Fruit fly (Drosophila melanogaster) whole organism, embryonic: ENCODE results near the gene ND-13A.
A peak's percentile ranks its signal among the peaks of the same experiment; 100 is the strongest.

Source experiments
- Antp ChIP-seq: fragments of 200-800 bp; sonication (Bioruptor generic); optimal IDR thresholded peaks from 3 replicates; lab custom pipeline; 2016; ENCODE audit warnings: missing biosample characterization, missing genetic modification characterization
- Atf3 ChIP-seq: fragments of 200-800 bp; sonication (Bioruptor generic); optimal IDR thresholded peaks from 3 replicates; lab custom pipeline; 2016; ENCODE audit warnings: missing biosample characterization, missing genetic modification characterization
- C15 ChIP-seq: fragments of 200-800 bp; sonication (Bioruptor generic); IDR thresholded peaks from 3 replicates; pipeline ENCODE4 v1.3.6; 2022; ENCODE audit warnings: missing biosample characterization, missing genetic modification characterization
- CG10209 ChIP-seq: fragments of 200-800 bp; sonication (Bioruptor generic); optimal IDR thresholded peaks from 3 replicates; lab custom pipeline; 2017; ENCODE audit warnings: missing biosample characterization, mild to moderate bottlenecking, missing genetic modification characterization, missing genetic modification reagents
- CG11696 ChIP-seq: fragments of 200-800 bp; sonication (Bioruptor generic); IDR thresholded peaks from 2 replicates; pipeline ENCODE4 v1.3.6; 2022; ENCODE audit warnings: missing biosample characterization, missing genetic modification characterization
- CG13424 ChIP-seq: fragments of 200-800 bp; sonication (Bioruptor generic); optimal IDR thresholded peaks from 2 replicates; lab custom pipeline; 2019; ENCODE audit warnings: missing biosample characterization, mild to moderate bottlenecking, missing genetic modification characterization, moderate library complexity
- CG14710 ChIP-seq: fragments of 200-800 bp; sonication (Bioruptor generic); optimal IDR thresholded peaks from 3 replicates; lab custom pipeline; 2019; ENCODE audit warnings: missing biosample characterization, mild to moderate bottlenecking, missing genetic modification characterization, moderate library complexity
- CG16813 ChIP-seq: fragments of 200-800 bp; sonication (Bioruptor generic); IDR thresholded peaks from 3 replicates; pipeline ENCODE4 v1.3.6; 2022; ENCODE audit warnings: missing biosample characterization, missing genetic modification characterization; ENCODE audit not compliant: partially characterized antibody
- CG17359 ChIP-seq: fragments of 200-800 bp; sonication (Bioruptor generic); optimal IDR thresholded peaks from 3 replicates; lab custom pipeline; 2018; ENCODE audit warnings: missing biosample characterization, mild to moderate bottlenecking, missing genetic modification characterization, moderate library complexity
- CG2678 ChIP-seq: fragments of 200-800 bp; sonication (Bioruptor generic); optimal IDR thresholded peaks from 3 replicates; lab custom pipeline; 2019; ENCODE audit warnings: missing biosample characterization, mild to moderate bottlenecking, missing genetic modification characterization, moderate library complexity
- CG2712 ChIP-seq: fragments of 200-800 bp; optimal IDR thresholded peaks from 3 replicates; lab custom pipeline; 2019; ENCODE audit warnings: missing biosample characterization, mild to moderate bottlenecking, missing genetic modification characterization, moderate library complexity
- CG30020 ChIP-seq: fragments of 200-800 bp; optimal IDR thresholded peaks from 2 replicates; lab custom pipeline; 2019; ENCODE audit warnings: missing biosample characterization, mild to moderate bottlenecking, missing genetic modification characterization, moderate library complexity
- CG30403 ChIP-seq: fragments of 200-800 bp; sonication (Bioruptor generic); optimal IDR thresholded peaks from 3 replicates; lab custom pipeline; 2016; ENCODE audit warnings: missing biosample characterization, missing genetic modification characterization
- CG31441 ChIP-seq: fragments of 200-800 bp; sonication (Bioruptor generic); IDR thresholded peaks from 2 replicates; pipeline ENCODE4 v1.3.6; 2022; ENCODE audit warnings: missing biosample characterization, missing genetic modification characterization
- CG5180 ChIP-seq: fragments of 200-800 bp; sonication (Bioruptor generic); optimal IDR thresholded peaks from 3 replicates; lab custom pipeline; 2017; ENCODE audit warnings: missing biosample characterization, missing genetic modification characterization, mild to moderate bottlenecking, moderate library complexity, missing genetic modification reagents
- CG7556 ChIP-seq: fragments of 200-800 bp; sonication (Bioruptor generic); optimal IDR thresholded peaks from 2 replicates; lab custom pipeline; 2017; ENCODE audit warnings: missing biosample characterization, mild to moderate bottlenecking, missing genetic modification characterization
- Dfd ChIP-seq, 2 experiments: fragments of >200 bp; optimal IDR thresholded peaks; 2 replicates each; lab custom pipeline; 2017; ENCODE audit warnings: missing biosample characterization in 2 of 2, missing genetic modification characterization in 2 of 2
- E2f2 ChIP-seq: fragments of 200-800 bp; sonication (Bioruptor generic); IDR thresholded peaks from 2 replicates; pipeline ENCODE4 v1.3.6; 2022; ENCODE audit warnings: missing biosample characterization, missing genetic modification characterization
- Fer1 ChIP-seq: fragments of 200-800 bp; sonication (Bioruptor generic); optimal IDR thresholded peaks from 2 replicates; lab custom pipeline; 2017; ENCODE audit warnings: missing biosample characterization, mild to moderate bottlenecking, missing genetic modification characterization
- Lpt ChIP-seq: fragments of >200 bp; optimal IDR thresholded peaks from 2 replicates; lab custom pipeline; 2018; ENCODE audit warnings: missing biosample characterization, missing genetic modification characterization
- Nf-YB ChIP-seq: fragments of 200-800 bp; sonication (Bioruptor generic); optimal IDR thresholded peaks from 3 replicates; lab custom pipeline; 2019; ENCODE audit warnings: missing biosample characterization, mild to moderate bottlenecking, missing genetic modification characterization, moderate library complexity
- Pdp1 ChIP-seq, 2 experiments: fragments of 200-800 bp; sonication (Bioruptor generic); optimal IDR thresholded peaks; 3 replicates each; lab custom pipeline; 2016; ENCODE audit warnings: missing biosample characterization in 2 of 2, missing genetic modification characterization in 2 of 2, mild to moderate bottlenecking in 1 of 2, moderate library complexity in 1 of 2
- Scr ChIP-seq: fragments of 200-800 bp; sonication (Bioruptor generic); IDR thresholded peaks from 2 replicates; pipeline ENCODE4 v1.3.6; 2022; ENCODE audit warnings: missing biosample characterization, missing genetic modification characterization; ENCODE audit not compliant: partially characterized antibody
- Vsx1 ChIP-seq: fragments of 200-800 bp; sonication (Bioruptor generic); optimal IDR thresholded peaks from 2 replicates; lab custom pipeline; 2017; ENCODE audit warnings: missing biosample characterization, mild to moderate bottlenecking, missing genetic modification characterization, missing genetic modification reagents
- ac ChIP-seq: fragments of 200-800 bp; sonication (Bioruptor generic); optimal IDR thresholded peaks from 3 replicates; lab custom pipeline; 2017; ENCODE audit warnings: missing biosample characterization, mild to moderate bottlenecking, missing genetic modification characterization
- aop ChIP-seq: fragments of 200-800 bp; sonication (Bioruptor generic); IDR thresholded peaks from 2 replicates; pipeline ENCODE4 v1.3.6; 2022; ENCODE audit warnings: missing biosample characterization, missing genetic modification characterization
- ap ChIP-seq: fragments of 200-800 bp; sonication (Bioruptor generic); IDR thresholded peaks from 2 replicates; pipeline ENCODE4 v1.3.6; 2022; ENCODE audit warnings: missing biosample characterization, missing genetic modification characterization
- bcd ChIP-seq: fragments of 200-800 bp; sonication (Bioruptor generic); optimal IDR thresholded peaks from 2 replicates; lab custom pipeline; 2017; ENCODE audit warnings: missing biosample characterization, mild to moderate bottlenecking, missing genetic modification characterization
- bowl ChIP-seq: fragments of 200-800 bp; sonication (Bioruptor generic); IDR thresholded peaks from 2 replicates; pipeline ENCODE4 v1.3.6; 2022; ENCODE audit warnings: missing biosample characterization, missing genetic modification characterization
- bsh ChIP-seq, 2 experiments: fragments of 200-800 bp; sonication (Bioruptor generic); optimal IDR thresholded peaks; 2 replicates each; lab custom pipeline; 2017 to 2018; ENCODE audit warnings: mild to moderate bottlenecking in 2 of 2, missing biosample characterization in 2 of 2, missing genetic modification characterization in 2 of 2, moderate library complexity in 1 of 2
- chinmo ChIP-seq: fragments of 200-800 bp; sonication (Bioruptor generic); IDR thresholded peaks from 4 replicates; pipeline ENCODE4 v1.3.6; 2022; ENCODE audit warnings: missing biosample characterization, missing genetic modification characterization; ENCODE audit not compliant: partially characterized antibody
- dmrt11E ChIP-seq: fragments of 200-800 bp; sonication (Bioruptor generic); optimal IDR thresholded peaks from 3 replicates; lab custom pipeline; 2018; ENCODE audit warnings: missing biosample characterization, mild to moderate bottlenecking, missing genetic modification characterization, moderate library complexity
- dmrt99B ChIP-seq: fragments of 200-800 bp; sonication (Bioruptor generic); optimal IDR thresholded peaks from 2 replicates; lab custom pipeline; 2018; ENCODE audit warnings: missing biosample characterization, mild to moderate bottlenecking, missing genetic modification characterization, moderate library complexity
- ems ChIP-seq: fragments of 200-800 bp; sonication (Bioruptor generic); optimal IDR thresholded peaks from 3 replicates; lab custom pipeline; 2016; ENCODE audit warnings: missing biosample characterization, missing genetic modification characterization
- en ChIP-seq: fragments of 200-800 bp; sonication (Bioruptor generic); optimal IDR thresholded peaks from 2 replicates; lab custom pipeline; 2016; ENCODE audit warnings: missing biosample characterization, missing genetic modification characterization
- gce ChIP-seq: fragments of 200-800 bp; sonication (Bioruptor generic); IDR thresholded peaks from 3 replicates; pipeline ENCODE4 v1.3.6; 2022; ENCODE audit warnings: missing biosample characterization, missing genetic modification characterization
- gem ChIP-seq: fragments of 200-800 bp; sonication (Bioruptor generic); optimal IDR thresholded peaks from 2 replicates; lab custom pipeline; 2019; ENCODE audit warnings: missing biosample characterization, mild to moderate bottlenecking, missing genetic modification characterization, moderate library complexity
- grau ChIP-seq: fragments of 200-800 bp; optimal IDR thresholded peaks from 3 replicates; lab custom pipeline; 2019; ENCODE audit warnings: missing biosample characterization, mild to moderate bottlenecking, missing genetic modification characterization, moderate library complexity
- ind ChIP-seq: fragments of 200-800 bp; sonication (Bioruptor generic); optimal IDR thresholded peaks from 3 replicates; lab custom pipeline; 2016; ENCODE audit warnings: missing biosample characterization, missing genetic modification characterization
- lab ChIP-seq: fragments of 200-800 bp; sonication (Bioruptor generic); optimal IDR thresholded peaks from 3 replicates; lab custom pipeline; 2017; ENCODE audit warnings: missing biosample characterization, missing genetic modification characterization, mild to moderate bottlenecking, moderate library complexity, missing genetic modification reagents
- phol ChIP-seq: fragments of 200-800 bp; sonication (Bioruptor generic); optimal IDR thresholded peaks from 3 replicates; lab custom pipeline; 2018; ENCODE audit warnings: missing biosample characterization, mild to moderate bottlenecking, missing genetic modification characterization, moderate library complexity
- run ChIP-seq: fragments of 200-800 bp; sonication (Bioruptor generic); optimal IDR thresholded peaks from 3 replicates; lab custom pipeline; 2018; ENCODE audit warnings: missing biosample characterization, mild to moderate bottlenecking, missing genetic modification characterization
- sc ChIP-seq, 3 experiments: fragments of >200 bp in 2 of 3; fragments of 200-800 bp in 1 of 3; sonication (Bioruptor generic) in 1 of 3; optimal IDR thresholded peaks; 2 replicates in 2 of 3; 3 replicates in 1 of 3; lab custom pipeline; 2017; ENCODE audit warnings: mild to moderate bottlenecking in 1 of 3, missing biosample characterization in 1 of 3, missing genetic modification characterization in 1 of 3, missing genetic modification reagents in 1 of 3
- sob ChIP-seq: fragments of 200-800 bp; sonication (Bioruptor generic); IDR thresholded peaks from 2 replicates; pipeline ENCODE4 v1.3.6; 2022; ENCODE audit warnings: missing biosample characterization, missing genetic modification characterization
- ssp ChIP-seq: fragments of 200-800 bp; sonication (Bioruptor generic); IDR thresholded peaks from 2 replicates; pipeline ENCODE4 v1.3.6; 2022; ENCODE audit warnings: missing biosample characterization, missing genetic modification characterization
- ttk ChIP-seq: fragments of 200-800 bp; sonication (Bioruptor generic); IDR thresholded peaks from 2 replicates; pipeline ENCODE4 v2.1.2; 2022; ENCODE audit warnings: missing biosample characterization, missing genetic modification characterization
- unc-4 ChIP-seq: fragments of 200-800 bp; sonication (Bioruptor generic); IDR thresholded peaks from 2 replicates; pipeline ENCODE4 v1.3.6; 2022; ENCODE audit warnings: missing biosample characterization, missing genetic modification characterization; ENCODE audit not compliant: partially characterized antibody
- zfh1 ChIP-seq: fragments of 200-800 bp; sonication (Bioruptor generic); IDR thresholded peaks from 3 replicates; pipeline ENCODE4 v1.3.6; 2022; ENCODE audit warnings: missing biosample characterization, missing genetic modification characterization

Gene ND-13A

dm6 chr2L:5080225-5080867, 19.7 kb downstream of the ND-13A start (continued):
- no peak for TF ChIP-seq unc-4 (GFP tag; lab: Robert Waterston, UW)
- 0 out of 2 replicates have a peak, but pooled peaks have one; percentile 7 for TF ChIP-seq sob (GFP tag; lab: Robert Waterston, UW)
- peak in 1 of 2 experiments; percentile 77 for TF ChIP-seq bsh (GFP tag; optimal IDR thresholded peaks at IDR 0.05; lab: Kevin White, UChicago)
- TF ChIP-seq lab (GFP tag; lab: Kevin White, UChicago), result peak; percentile 16
- no peak for TF ChIP-seq bcd (GFP tag; lab: Kevin White, UChicago)
- TF ChIP-seq CG11696 (GFP tag; lab: Robert Waterston, UW), result no peak
- TF ChIP-seq Fer1 (GFP tag; lab: Kevin White, UChicago), result peak; percentile 14
- no peak for TF ChIP-seq bowl (GFP tag; lab: Robert Waterston, UW)
- TF ChIP-seq ap, result no peak
- TF ChIP-seq CG14710, result no peak
- TF ChIP-seq CG30403, result peak; percentile 10
- TF ChIP-seq gem (tag; lab: Kevin White, UChicago), result peak; percentile 57
- TF ChIP-seq dmrt99B (tag; lab: Kevin White, UChicago), result peak; percentile 32
- TF ChIP-seq Lpt (GFP tag; lab: Kevin White, UChicago), result no peak
- no peak for TF ChIP-seq Nf-YB (GFP tag; lab: Kevin White, UChicago)
- no peak for TF ChIP-seq ems (GFP tag; lab: Kevin White, UChicago)
- no peak for TF ChIP-seq Dfd (GFP tag; optimal IDR thresholded peaks at IDR 0.05; lab: Kevin White, UChicago)
- peak; percentile 14 for TF ChIP-seq CG2712 (tag; lab: Kevin White, UChicago)
- TF ChIP-seq Pdp1 (GFP tag; optimal IDR thresholded peaks at IDR 0.05; lab: Kevin White, UChicago), result no peak
- no peak for TF ChIP-seq en (GFP tag; lab: Kevin White, UChicago)
- TF ChIP-seq dmrt11E (tag; lab: Kevin White, UChicago), result no peak
- no peak for TF ChIP-seq aop (GFP tag; lab: Robert Waterston, UW)
- TF ChIP-seq sc (optimal IDR thresholded peaks at IDR 0.05; lab: Kevin White, UChicago), result no peak
- TF ChIP-seq sc (GFP tag; optimal IDR thresholded peaks at IDR 0.05; lab: Kevin White, UChicago), result no peak
- TF ChIP-seq C15 (GFP tag; lab: Robert Waterston, UW), result no peak
- TF ChIP-seq CG5180, result no peak
- TF ChIP-seq ind, result peak; percentile 10
- TF ChIP-seq ttk (GFP tag; lab: Robert Waterston, UW), result no peak
- TF ChIP-seq Atf3, result no peak
- TF ChIP-seq zfh1, result 0 out of 3 replicates have a peak, but pooled peaks have one; percentile 28
- no peak for TF ChIP-seq CG16813
- TF ChIP-seq ac (GFP tag; lab: Kevin White, UChicago), result no peak
- peak; percentile 44; the same call in 1 of the 2 replicates for TF ChIP-seq CG31441 (GFP tag; lab: Robert Waterston, UW)
- no peak for TF ChIP-seq E2f2
- TF ChIP-seq CG2678, result peak; percentile 53
- TF ChIP-seq CG13424 (tag; lab: Kevin White, UChicago), result peak; percentile 20
- no peak for TF ChIP-seq Vsx1 (GFP tag; lab: Kevin White, UChicago)
- TF ChIP-seq chinmo (GFP tag; lab: Robert Waterston, UW), result 0 out of 4 replicates have a peak, but pooled peaks have one; percentile 20
- no peak for TF ChIP-seq CG30020 (tag; lab: Kevin White, UChicago)
- TF ChIP-seq CG17359 (tag; lab: Kevin White, UChicago), result peak; percentile 20
- 0 out of 3 replicates have a peak, but pooled peaks have one; percentile 10 for TF ChIP-seq gce (GFP tag; lab: Robert Waterston, UW)
- TF ChIP-seq Antp (GFP tag; lab: Kevin White, UChicago), result no peak
- TF ChIP-seq ssp (GFP tag; lab: Robert Waterston, UW), result no peak
- peak; percentile 16 for TF ChIP-seq grau (tag; lab: Kevin White, UChicago)
- no peak for TF ChIP-seq run (tag; lab: Kevin White, UChicago)
- peak; percentile 28 for TF ChIP-seq CG7556 (GFP tag; lab: Kevin White, UChicago)
- TF ChIP-seq Scr (GFP tag; lab: Robert Waterston, UW), result no peak
- TF ChIP-seq CG10209 (GFP tag; lab: Kevin White, UChicago), result peak; percentile 4
- TF ChIP-seq phol, result peak; percentile 45
